Worm (Caenorhabditis elegans) whole organism, midembryonic: ENCODE data around the gene F56B3.4.

ENCODE experiments used
- T22C8.4 ChIP-seq: fragments of 200-800 bp; sonication (Bioruptor generic); IDR thresholded peaks from 2 replicates; pipeline ENCODE4 v1.3.6; 2022; ENCODE audit warnings: missing genetic modification characterization, missing compliant biosample characterization
- cog-1 ChIP-seq: sonication (generic microtip); optimal IDR thresholded peaks from 2 replicates; lab custom pipeline; 2016; ENCODE audit warnings: missing genetic modification characterization, missing compliant biosample characterization
- flt-1 ChIP-seq: fragments of 200-800 bp; sonication (Bioruptor generic); IDR thresholded peaks from 2 replicates; pipeline ENCODE4 v1.3.6; 2022; ENCODE audit warnings: missing genetic modification characterization, missing compliant biosample characterization
- klf-2 ChIP-seq: fragments of 200-800 bp; sonication (Bioruptor generic); conservative IDR thresholded peaks from 2 replicates; pipeline ENCODE4 v1.3.6; 2022; ENCODE audit warnings: missing genetic modification reagents, missing genetic modification characterization, missing compliant biosample characterization
- med-1 ChIP-seq: sonication (generic microtip); optimal IDR thresholded peaks from 2 replicates; lab custom pipeline; 2017; ENCODE audit warnings: missing genetic modification characterization, mild to moderate bottlenecking, missing compliant biosample characterization, antibody characterized with exemption, missing genetic modification reagents; ENCODE audit not compliant: insufficient read depth
- ref-1 ChIP-seq: fragments of 200-800 bp; sonication (Bioruptor generic); conservative IDR thresholded peaks from 2 replicates; pipeline ENCODE4 v1.3.6; 2022; ENCODE audit warnings: missing genetic modification reagents, missing genetic modification characterization, missing compliant biosample characterization
- tab-1 ChIP-seq: fragments of 200-800 bp; sonication (Bioruptor generic); IDR thresholded peaks from 2 replicates; pipeline ENCODE4 v1.3.6; 2022; ENCODE audit warnings: missing genetic modification characterization, missing compliant biosample characterization
- ztf-23 ChIP-seq: fragments of 200-800 bp; sonication (Bioruptor generic); IDR thresholded peaks from 2 replicates; pipeline ENCODE4 v1.3.6; 2022; ENCODE audit warnings: missing genetic modification reagents, missing genetic modification characterization, missing compliant biosample characterization
- ztf-29 ChIP-seq: fragments of 200-800 bp; sonication (Bioruptor generic); IDR thresholded peaks from 2 replicates; pipeline ENCODE4 v1.3.6; 2022; ENCODE audit warnings: missing genetic modification reagents, missing genetic modification characterization, missing compliant biosample characterization

The F56B3.4 gene

DNA sequence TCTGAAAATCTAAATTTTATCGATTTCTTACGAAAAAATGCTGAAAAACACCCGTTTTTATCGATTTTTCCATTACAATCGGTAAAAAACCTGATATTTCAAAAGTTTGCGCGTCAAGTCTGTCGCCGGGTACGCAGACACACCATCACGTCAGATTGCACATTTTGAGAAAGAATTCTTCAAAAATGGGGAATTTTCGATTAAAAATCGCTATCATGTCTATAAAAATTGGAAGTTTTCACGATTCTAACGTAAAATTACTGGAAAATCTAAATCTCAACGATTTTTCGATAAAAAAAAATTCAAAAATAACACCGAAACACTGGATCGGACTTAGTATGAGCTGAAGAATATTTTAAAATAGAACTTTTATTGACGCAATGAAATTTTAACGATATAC, at the start of gene F56B3.4:
TSS of gene F56B3.4 (minus strand) at position 1 of the 400 bp plus-strand sequence.
- TF ChIP-seq cog-1: no peak
- TF ChIP-seq ref-1: no peak
- no peak for TF ChIP-seq flt-1 (GFP tag; lab: Robert Waterston, UW)
- TF ChIP-seq med-1: no peak
- no peak for TF ChIP-seq klf-2 (GFP tag; lab: Robert Waterston, UW)
- no peak for TF ChIP-seq ztf-23 (GFP tag; lab: Robert Waterston, UW)
- no peak for TF ChIP-seq ztf-29 (GFP tag; lab: Robert Waterston, UW)
- no peak for TF ChIP-seq T22C8.4 (GFP tag; lab: Robert Waterston, UW)
- no peak for TF ChIP-seq tab-1

DNA sequence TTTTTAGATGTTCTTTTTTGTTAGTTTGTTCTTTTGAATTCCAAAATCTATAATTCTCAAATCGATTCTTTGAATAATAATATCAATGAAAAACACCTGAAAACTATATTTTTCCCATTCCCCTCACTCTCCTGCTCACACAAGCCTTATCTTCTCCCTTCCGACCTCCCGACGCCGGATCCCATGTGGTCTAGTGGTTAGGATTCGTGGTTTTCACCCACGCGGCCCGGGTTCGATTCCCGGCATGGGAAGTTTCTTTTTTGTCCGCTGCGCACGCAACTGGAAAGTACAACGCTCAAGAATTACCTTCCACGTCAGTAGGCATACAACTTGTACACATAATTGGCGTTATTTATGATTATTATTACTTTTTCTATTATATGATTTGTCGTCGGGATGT, 48.6 kb upstream of the F56B3.4 start:
- TF ChIP-seq ztf-23 (GFP tag; lab: Robert Waterston, UW): peak; percentile 69
- TF ChIP-seq T22C8.4 (GFP tag; lab: Robert Waterston, UW): 0 out of 2 replicates have a peak, but pooled peaks have one; percentile 54
- 0 out of 2 replicates have a peak, but pooled peaks have one; percentile 56 for TF ChIP-seq klf-2 (GFP tag; lab: Robert Waterston, UW)
- peak; percentile 25; the same call in 1 of the 2 replicates for TF ChIP-seq ztf-29 (GFP tag; lab: Robert Waterston, UW)
- no peak for TF ChIP-seq med-1
- TF ChIP-seq cog-1: no peak
- peak; percentile 76 for TF ChIP-seq tab-1
- TF ChIP-seq ref-1: peak; percentile 35; the same call in 1 of the 2 replicates
- TF ChIP-seq flt-1 (GFP tag; lab: Robert Waterston, UW): peak; percentile 83

DNA sequence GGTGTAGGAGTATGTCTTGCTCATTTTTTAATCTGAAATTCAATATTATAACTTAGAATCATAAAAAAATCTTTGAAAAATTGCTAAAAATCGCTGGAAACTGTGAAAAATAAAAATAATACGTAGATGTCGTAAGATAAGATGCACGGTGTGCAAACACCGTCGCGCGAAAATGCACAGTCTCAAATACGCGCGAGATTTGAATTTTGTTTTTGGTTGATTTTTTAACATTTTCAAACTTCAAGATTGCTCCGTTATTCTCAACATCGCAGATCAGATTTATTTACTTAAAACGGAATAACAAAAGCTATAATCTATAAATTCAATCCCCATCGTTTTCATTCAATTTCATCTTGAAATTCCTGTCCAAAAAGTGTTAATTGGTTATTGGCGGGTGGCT, 48.0 kb upstream of the F56B3.4 start, which contains the start of gene Y55F3BR.6:
TSS of gene Y55F3BR.6 (minus strand) at position 32 of the 400 bp plus-strand sequence.
- no peak for TF ChIP-seq ztf-23 (GFP tag; lab: Robert Waterston, UW)
- no peak for TF ChIP-seq ref-1
- TF ChIP-seq T22C8.4 (GFP tag; lab: Robert Waterston, UW): no peak
- no peak for TF ChIP-seq ztf-29 (GFP tag; lab: Robert Waterston, UW)
- no peak for TF ChIP-seq flt-1 (GFP tag; lab: Robert Waterston, UW)
- TF ChIP-seq tab-1: no peak
- TF ChIP-seq klf-2 (GFP tag; lab: Robert Waterston, UW): no peak
- no peak for TF ChIP-seq med-1
- TF ChIP-seq cog-1: no peak

DNA sequence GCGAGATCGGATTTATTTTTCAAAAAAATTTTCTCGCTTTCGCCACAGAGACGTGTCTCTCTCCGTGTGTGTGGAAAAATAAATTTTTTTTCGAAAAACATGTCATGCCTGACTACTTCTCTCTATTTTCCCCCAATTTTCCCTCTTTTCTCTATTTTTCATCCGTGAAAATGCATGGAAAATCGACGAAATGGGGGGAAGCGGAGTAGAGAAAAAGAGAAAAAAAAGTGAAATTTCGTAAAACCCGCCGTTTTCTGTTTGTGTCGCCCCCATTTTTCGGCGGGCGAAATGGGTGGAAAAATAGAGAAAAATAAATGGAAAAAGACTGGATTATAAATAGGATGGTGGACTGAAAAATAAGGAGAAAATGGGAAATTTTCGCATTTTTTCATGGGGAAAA, 39.4 kb upstream of the F56B3.4 start:
- TF ChIP-seq ztf-23 (GFP tag; lab: Robert Waterston, UW) (no peak), ztf-29 (GFP tag; lab: Robert Waterston, UW) (no peak)

DNA sequence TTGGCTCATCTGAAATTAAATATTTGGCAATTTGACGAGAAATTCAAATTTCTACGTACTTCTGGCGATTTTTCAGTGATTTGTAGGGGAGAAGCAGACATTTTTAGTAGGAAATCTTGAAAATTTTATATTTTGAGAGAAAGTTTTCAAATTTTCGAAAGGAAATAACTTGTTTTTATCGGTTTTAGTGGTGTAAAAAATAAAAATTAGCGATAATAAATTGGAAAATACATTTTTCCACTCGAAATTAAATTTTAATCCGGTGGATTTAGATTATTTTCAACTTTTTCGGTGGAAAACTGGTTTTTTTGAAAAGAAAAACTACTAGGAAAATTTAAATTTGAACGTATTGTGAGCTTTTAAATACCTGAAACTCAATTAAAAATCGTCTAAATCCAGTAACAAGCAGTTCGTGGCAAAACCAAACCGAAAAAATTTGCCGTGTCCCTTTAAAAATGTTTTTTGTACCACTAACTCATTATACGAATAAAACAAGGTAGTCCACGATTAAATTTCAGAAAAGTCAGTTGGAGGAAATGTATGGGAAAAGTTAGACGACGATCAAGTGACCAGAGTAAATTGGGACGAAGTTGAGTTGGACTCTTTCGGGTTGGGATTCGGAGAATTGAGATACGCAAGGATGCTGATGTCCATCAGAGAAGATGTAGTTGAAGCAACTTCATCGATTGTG, 37.9 kb upstream of the F56B3.4 start, which contains the start of the genes madf-1 and Y55F3BR.10:
TSS of gene madf-1 (minus strand) at position 101 of the 691 bp plus-strand sequence.
TSS of gene Y55F3BR.10 (plus strand) at position 641 of the 691 bp plus-strand sequence.
- TF ChIP-seq T22C8.4 (GFP tag; lab: Robert Waterston, UW) (no peak), ztf-23 (GFP tag; lab: Robert Waterston, UW) (no peak), tab-1 (no peak), flt-1 (GFP tag; lab: Robert Waterston, UW) (no peak), med-1 (no peak), ztf-29 (GFP tag; lab: Robert Waterston, UW) (no peak), klf-2 (GFP tag; lab: Robert Waterston, UW) (no peak), cog-1 (no peak)

DNA sequence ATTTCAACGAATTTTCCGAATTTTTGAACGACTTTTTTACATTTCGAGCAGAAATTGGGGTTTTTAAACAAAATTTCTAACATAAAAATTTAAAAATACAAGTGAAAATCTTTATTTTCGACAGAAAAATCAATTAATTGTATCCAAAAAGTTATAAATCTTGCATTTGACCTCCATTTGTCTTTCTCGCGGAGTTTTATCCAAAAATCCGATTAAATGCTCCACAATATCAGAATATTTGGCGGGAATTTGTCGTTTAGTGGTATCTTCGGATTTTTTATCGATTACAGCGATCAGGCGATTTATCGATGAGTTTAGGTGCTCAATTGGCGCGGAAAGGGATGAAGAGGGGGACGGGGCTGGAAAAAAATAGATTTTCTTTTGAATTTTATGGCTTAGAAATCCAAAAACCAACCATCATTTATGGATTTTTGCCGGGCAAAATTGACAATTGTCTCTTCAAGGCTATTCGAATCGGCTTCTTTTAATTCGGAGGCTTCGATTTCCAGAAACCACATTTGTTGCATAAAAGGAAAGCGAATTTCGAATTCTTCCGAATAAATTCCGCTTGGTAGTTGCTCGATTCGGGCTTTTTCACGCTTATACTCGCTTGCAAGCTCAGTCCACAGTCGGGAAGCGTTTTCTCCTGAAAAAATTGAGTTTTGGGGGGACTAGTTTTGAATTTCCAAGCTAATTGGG, 36.3 kb upstream of the F56B3.4 start:
- TF ChIP-seq T22C8.4 (GFP tag; lab: Robert Waterston, UW) (no peak), cog-1 (no peak), ztf-23 (GFP tag; lab: Robert Waterston, UW) (no peak), ref-1 (no peak), med-1 (no peak), ztf-29 (GFP tag; lab: Robert Waterston, UW) (no peak), flt-1 (GFP tag; lab: Robert Waterston, UW) (no peak), klf-2 (GFP tag; lab: Robert Waterston, UW) (no peak), tab-1 (no peak)

DNA sequence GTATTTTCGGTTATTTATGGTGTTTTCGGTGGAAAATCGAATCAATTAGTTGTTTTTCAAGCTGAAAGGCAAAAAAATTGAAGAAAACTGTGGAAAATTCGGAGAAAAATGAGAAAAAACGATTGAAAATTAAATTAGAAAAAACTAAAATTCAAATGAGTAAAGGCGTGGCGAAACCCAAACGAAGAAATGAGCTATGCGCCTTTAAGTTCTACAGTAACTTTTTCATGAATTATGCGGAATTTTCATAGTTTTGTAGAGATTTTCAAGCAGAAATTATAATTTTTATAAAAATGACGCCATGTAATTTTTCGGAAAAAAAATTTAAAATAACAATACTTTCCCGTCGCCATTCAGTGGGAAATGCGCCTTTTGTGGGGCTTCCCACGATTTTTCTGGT, 35.6 kb upstream of the F56B3.4 start:
- TF ChIP-seq tab-1: no peak
- no peak for TF ChIP-seq ztf-23 (GFP tag; lab: Robert Waterston, UW)
- no peak for TF ChIP-seq T22C8.4 (GFP tag; lab: Robert Waterston, UW)
- no peak for TF ChIP-seq flt-1 (GFP tag; lab: Robert Waterston, UW)
- TF ChIP-seq med-1: no peak
- TF ChIP-seq cog-1: no peak
- no peak for TF ChIP-seq ztf-29 (GFP tag; lab: Robert Waterston, UW)
- no peak for TF ChIP-seq klf-2 (GFP tag; lab: Robert Waterston, UW)
- no peak for TF ChIP-seq ref-1

DNA sequence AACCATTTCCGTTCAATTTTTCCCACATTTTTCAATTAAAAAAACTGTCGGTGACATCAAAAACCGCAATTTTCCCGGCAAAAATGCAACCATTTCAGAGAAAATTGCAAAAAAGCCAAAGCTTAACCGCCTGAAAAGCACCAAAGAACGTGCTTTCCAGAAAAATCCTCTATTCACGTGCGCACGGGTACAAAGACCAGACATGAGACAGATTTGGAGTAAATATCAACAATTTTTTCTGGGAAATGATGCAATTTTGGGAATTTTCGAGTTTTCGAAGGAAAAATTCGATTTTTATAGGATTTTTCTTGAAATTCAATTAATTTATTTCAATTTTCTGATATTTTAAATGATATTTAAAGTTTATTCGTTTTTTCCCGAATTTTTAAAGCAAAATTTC, 35.0 kb upstream of the F56B3.4 start:
- no peak for TF ChIP-seq klf-2 (GFP tag; lab: Robert Waterston, UW)
- TF ChIP-seq flt-1 (GFP tag; lab: Robert Waterston, UW): no peak
- TF ChIP-seq ref-1: no peak
- no peak for TF ChIP-seq cog-1
- no peak for TF ChIP-seq med-1

DNA sequence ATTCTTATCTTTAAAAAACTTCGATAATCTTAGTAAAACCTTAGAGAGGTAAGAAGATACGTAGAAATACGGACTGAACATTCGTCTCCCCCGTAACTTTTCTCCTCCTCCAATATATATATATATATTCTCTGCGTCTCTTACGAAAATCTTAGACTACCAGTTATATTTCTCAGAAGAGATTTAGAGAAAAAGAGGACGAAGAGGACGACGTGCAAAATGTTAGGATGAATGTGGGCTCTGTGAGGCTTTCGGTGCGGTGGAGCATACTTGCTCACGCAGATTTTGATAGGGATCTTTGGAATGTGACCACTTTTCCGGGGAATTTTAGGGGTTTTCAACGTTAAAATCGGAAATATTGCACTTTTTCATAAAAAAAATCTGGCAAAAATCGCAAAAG, 34.4 kb upstream of the F56B3.4 start:
- TF ChIP-seq ztf-29 (GFP tag; lab: Robert Waterston, UW) (peak; percentile 54; the same call in 1 of the 2 replicates), cog-1 (peak; percentile 67), flt-1 (GFP tag; lab: Robert Waterston, UW) (no peak), med-1 (no peak)

DNA sequence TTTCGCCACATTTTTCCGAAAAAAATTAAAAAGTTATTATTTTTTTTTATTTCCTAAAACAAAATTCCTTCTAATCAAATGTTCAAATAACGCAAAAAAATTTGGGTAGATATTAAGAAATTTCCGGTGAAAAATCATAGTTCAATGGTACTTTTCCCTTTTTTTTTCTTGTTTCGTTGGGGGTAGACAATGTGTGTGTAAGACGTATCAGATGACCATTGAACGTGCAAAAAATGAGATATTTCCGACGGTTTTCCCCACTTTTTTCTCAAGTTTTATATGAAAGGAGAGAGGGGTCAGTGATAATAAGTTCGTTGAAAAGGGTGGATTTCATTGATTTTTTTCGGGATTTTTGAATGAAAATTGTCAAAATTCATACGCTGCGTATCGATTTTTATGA, 32.1 kb upstream of the F56B3.4 start:
- no peak for TF ChIP-seq klf-2 (GFP tag; lab: Robert Waterston, UW)
- TF ChIP-seq ref-1: no peak
- no peak for TF ChIP-seq ztf-23 (GFP tag; lab: Robert Waterston, UW)
- no peak for TF ChIP-seq ztf-29 (GFP tag; lab: Robert Waterston, UW)
- no peak for TF ChIP-seq cog-1
- no peak for TF ChIP-seq T22C8.4 (GFP tag; lab: Robert Waterston, UW)
- TF ChIP-seq med-1: no peak
- TF ChIP-seq flt-1 (GFP tag; lab: Robert Waterston, UW): no peak
- TF ChIP-seq tab-1: no peak
